Fruit fly (Drosophila melanogaster) whole organism, embryonic: ENCODE results near the gene euc.
A peak's percentile ranks its signal among the peaks of the same experiment; 100 is the strongest.

ENCODE experiments used
- Abd-B ChIP-seq: fragments of 200-800 bp; sonication (Bioruptor generic); optimal IDR thresholded peaks from 2 replicates; lab custom pipeline; 2018; ENCODE audit warnings: missing biosample characterization, mild to moderate bottlenecking, missing genetic modification characterization, moderate library complexity
- B-H2 ChIP-seq: fragments of 200-800 bp; sonication (Bioruptor generic); optimal IDR thresholded peaks from 2 replicates; lab custom pipeline; 2018; ENCODE audit warnings: missing biosample characterization, mild to moderate bottlenecking, missing genetic modification characterization
- CG11247 ChIP-seq: fragments of 200-800 bp; sonication (Bioruptor generic); IDR thresholded peaks from 2 replicates; pipeline ENCODE4 v1.3.6; 2022; ENCODE audit warnings: missing biosample characterization, missing genetic modification characterization
- CG11456 ChIP-seq: fragments of 200-800 bp; sonication (Bioruptor generic); IDR thresholded peaks from 3 replicates; pipeline ENCODE4 v1.3.6; 2022; ENCODE audit warnings: missing biosample characterization, missing genetic modification characterization
- CG12391 ChIP-seq: fragments of 200-800 bp; sonication (Bioruptor generic); optimal IDR thresholded peaks from 3 replicates; lab custom pipeline; 2018; ENCODE audit warnings: missing biosample characterization, mild to moderate bottlenecking, missing genetic modification characterization, moderate library complexity
- CG13624 ChIP-seq: fragments of 200-800 bp; sonication (Bioruptor generic); optimal IDR thresholded peaks from 2 replicates; lab custom pipeline; 2016; ENCODE audit warnings: missing biosample characterization, missing genetic modification characterization
- CG14860 ChIP-seq: fragments of 200-800 bp; sonication (Bioruptor generic); IDR thresholded peaks from 3 replicates; pipeline ENCODE4 v1.3.6; 2022; ENCODE audit warnings: missing biosample characterization, missing genetic modification characterization; ENCODE audit not compliant: partially characterized antibody
- CG1603 ChIP-seq: fragments of 200-800 bp; sonication (Bioruptor generic); optimal IDR thresholded peaks from 2 replicates; lab custom pipeline; 2019; ENCODE audit warnings: missing biosample characterization, mild to moderate bottlenecking, missing genetic modification characterization, moderate library complexity
- CG17568 ChIP-seq: fragments of 200-800 bp; sonication (Bioruptor generic); optimal IDR thresholded peaks from 2 replicates; lab custom pipeline; 2018; ENCODE audit warnings: missing biosample characterization, mild to moderate bottlenecking, missing genetic modification characterization, moderate library complexity
- CG1832 ChIP-seq: fragments of 200-800 bp; sonication (Bioruptor generic); optimal IDR thresholded peaks from 2 replicates; lab custom pipeline; 2017; ENCODE audit warnings: missing biosample characterization, mild to moderate bottlenecking, missing genetic modification characterization, inconsistent platforms
- CG18599 ChIP-seq: fragments of 200-800 bp; sonication (Bioruptor generic); optimal IDR thresholded peaks from 3 replicates; lab custom pipeline; 2017; ENCODE audit warnings: missing biosample characterization, missing genetic modification characterization, mild to moderate bottlenecking, moderate library complexity, missing genetic modification reagents
- CG2120 ChIP-seq: fragments of 200-800 bp; sonication (Bioruptor generic); optimal IDR thresholded peaks from 3 replicates; lab custom pipeline; 2016; ENCODE audit warnings: missing biosample characterization, missing genetic modification characterization
- CG30403 ChIP-seq: fragments of 200-800 bp; sonication (Bioruptor generic); optimal IDR thresholded peaks from 3 replicates; lab custom pipeline; 2016; ENCODE audit warnings: missing biosample characterization, missing genetic modification characterization
- CG34422 ChIP-seq: fragments of 200-800 bp; sonication (Bioruptor generic); IDR thresholded peaks from 3 replicates; pipeline ENCODE4 v1.3.6; 2022; ENCODE audit warnings: missing biosample characterization, missing genetic modification characterization
- CG4617 ChIP-seq: fragments of 200-800 bp; sonication (Bioruptor generic); optimal IDR thresholded peaks from 3 replicates; lab custom pipeline; 2016; ENCODE audit warnings: missing biosample characterization, missing genetic modification characterization, borderline replicate concordance
- CG5180 ChIP-seq: fragments of 200-800 bp; sonication (Bioruptor generic); optimal IDR thresholded peaks from 3 replicates; lab custom pipeline; 2017; ENCODE audit warnings: missing biosample characterization, missing genetic modification characterization, mild to moderate bottlenecking, moderate library complexity, missing genetic modification reagents
- CG6791 ChIP-seq: fragments of 200-800 bp; sonication (Bioruptor generic); IDR thresholded peaks from 3 replicates; pipeline ENCODE4 v1.3.6; 2022; ENCODE audit warnings: missing biosample characterization, missing genetic modification characterization; ENCODE audit not compliant: partially characterized antibody
- CG7928 ChIP-seq: fragments of 200-800 bp; sonication (Bioruptor generic); optimal IDR thresholded peaks from 2 replicates; lab custom pipeline; 2017; ENCODE audit warnings: missing biosample characterization, mild to moderate bottlenecking, missing genetic modification characterization
- CG8089 ChIP-seq: fragments of 200-800 bp; sonication (Bioruptor generic); optimal IDR thresholded peaks from 3 replicates; lab custom pipeline; 2016; ENCODE audit warnings: missing biosample characterization, missing genetic modification characterization
- D ChIP-seq, 2 experiments: fragments of 200-800 bp in 1 of 2; fragments of >200 bp in 1 of 2; sonication (Bioruptor generic) in 1 of 2; optimal IDR thresholded peaks; 2 replicates in 1 of 2; 3 replicates in 1 of 2; lab custom pipeline; 2017; ENCODE audit warnings: mild to moderate bottlenecking in 1 of 2, missing biosample characterization in 1 of 2, missing genetic modification characterization in 1 of 2, missing genetic modification reagents in 1 of 2
- D19A ChIP-seq: fragments of 200-800 bp; optimal IDR thresholded peaks from 3 replicates; lab custom pipeline; 2019; ENCODE audit warnings: missing biosample characterization, mild to moderate bottlenecking, missing genetic modification characterization, moderate library complexity
- Dll ChIP-seq: fragments of 200-800 bp; sonication (Bioruptor generic); IDR thresholded peaks from 4 replicates; pipeline ENCODE4 v1.3.6; 2022; ENCODE audit warnings: missing biosample characterization, missing genetic modification characterization; ENCODE audit not compliant: partially characterized antibody
- Lim3 ChIP-seq: fragments of 200-800 bp; sonication (Bioruptor generic); IDR thresholded peaks from 2 replicates; pipeline ENCODE4 v1.3.6; 2022; ENCODE audit warnings: missing biosample characterization, missing genetic modification characterization
- MESR4 ChIP-seq: fragments of 200-800 bp; sonication (Bioruptor generic); optimal IDR thresholded peaks from 2 replicates; lab custom pipeline; 2018; ENCODE audit warnings: missing biosample characterization, mild to moderate bottlenecking, missing genetic modification characterization, moderate library complexity
- Ptx1 ChIP-seq: fragments of 200-800 bp; sonication (Bioruptor generic); IDR thresholded peaks from 2 replicates; pipeline ENCODE4 v1.3.6; 2022; ENCODE audit warnings: missing biosample characterization, missing genetic modification characterization
- Rfx ChIP-seq: fragments of 200-800 bp; sonication (Bioruptor generic); IDR thresholded peaks from 2 replicates; pipeline ENCODE4 v1.3.6; 2022; ENCODE audit warnings: missing biosample characterization, missing genetic modification characterization
- Ssrp ChIP-seq: fragments of 200-800 bp; sonication (Bioruptor generic); optimal IDR thresholded peaks from 2 replicates; lab custom pipeline; 2018; ENCODE audit warnings: missing biosample characterization, mild to moderate bottlenecking, missing genetic modification characterization, moderate library complexity
- Xrp1 ChIP-seq: fragments of 200-800 bp; sonication (Bioruptor generic); IDR thresholded peaks from 2 replicates; pipeline ENCODE4 v1.3.6; 2022; ENCODE audit warnings: missing biosample characterization, missing genetic modification characterization
- ab ChIP-seq: fragments of 200-800 bp; sonication (Bioruptor generic); optimal IDR thresholded peaks from 2 replicates; lab custom pipeline; 2016; ENCODE audit warnings: missing biosample characterization, missing genetic modification characterization
- ara ChIP-seq: fragments of 200-800 bp; sonication (Bioruptor generic); IDR thresholded peaks from 2 replicates; pipeline ENCODE4 v1.3.6; 2022; ENCODE audit warnings: missing biosample characterization, missing genetic modification characterization
- ato ChIP-seq: fragments of 200-800 bp; sonication (Bioruptor generic); IDR thresholded peaks from 2 replicates; pipeline ENCODE4 v1.3.6; 2022; ENCODE audit warnings: missing biosample characterization, missing genetic modification characterization; ENCODE audit not compliant: partially characterized antibody
- bigmax ChIP-seq: fragments of 200-800 bp; sonication (Bioruptor generic); optimal IDR thresholded peaks from 2 replicates; lab custom pipeline; 2018; ENCODE audit warnings: missing biosample characterization, mild to moderate bottlenecking, missing genetic modification characterization
- chinmo ChIP-seq: fragments of 200-800 bp; sonication (Bioruptor generic); IDR thresholded peaks from 4 replicates; pipeline ENCODE4 v1.3.6; 2022; ENCODE audit warnings: missing biosample characterization, missing genetic modification characterization; ENCODE audit not compliant: partially characterized antibody
- chm ChIP-seq: fragments of 200-800 bp; sonication (Bioruptor generic); IDR thresholded peaks from 2 replicates; pipeline ENCODE4 v1.3.6; 2022; ENCODE audit warnings: missing biosample characterization, missing genetic modification characterization
- ci ChIP-seq: fragments of 200-800 bp; sonication (Bioruptor generic); IDR thresholded peaks from 3 replicates; pipeline ENCODE4 v1.3.6; 2022; ENCODE audit warnings: missing biosample characterization, missing genetic modification characterization
- danr ChIP-seq: fragments of 200-800 bp; sonication (Bioruptor generic); IDR thresholded peaks from 2 replicates; pipeline ENCODE4 v1.3.6; 2022; ENCODE audit warnings: missing biosample characterization, missing genetic modification characterization
- dimm ChIP-seq: fragments of 200-800 bp; sonication (Bioruptor generic); IDR thresholded peaks from 2 replicates; pipeline ENCODE4 v1.3.6; 2022; ENCODE audit warnings: missing biosample characterization, missing genetic modification characterization
- jing ChIP-seq: fragments of 200-800 bp; sonication (Bioruptor generic); optimal IDR thresholded peaks from 2 replicates; lab custom pipeline; 2018; ENCODE audit warnings: missing biosample characterization, mild to moderate bottlenecking, missing genetic modification characterization
- jumu ChIP-seq: fragments of 200-800 bp; sonication (Bioruptor generic); optimal IDR thresholded peaks from 3 replicates; lab custom pipeline; 2016; ENCODE audit warnings: missing biosample characterization, missing genetic modification characterization
- nerfin-1 ChIP-seq: fragments of 200-800 bp; sonication (Bioruptor generic); optimal IDR thresholded peaks from 3 replicates; lab custom pipeline; 2019; ENCODE audit warnings: missing biosample characterization, mild to moderate bottlenecking, missing genetic modification characterization, moderate library complexity
- nom ChIP-seq: fragments of 200-800 bp; sonication (Bioruptor generic); optimal IDR thresholded peaks from 2 replicates; lab custom pipeline; 2017; ENCODE audit warnings: missing biosample characterization, missing genetic modification characterization, mild to moderate bottlenecking, moderate library complexity, missing genetic modification reagents
- org-1 ChIP-seq: fragments of 200-800 bp; sonication (Bioruptor generic); optimal IDR thresholded peaks from 2 replicates; lab custom pipeline; 2017; ENCODE audit warnings: missing biosample characterization, missing genetic modification characterization
- peb ChIP-seq: fragments of 200-800 bp; sonication (Bioruptor generic); IDR thresholded peaks from 2 replicates; pipeline ENCODE4 v1.3.6; 2022; ENCODE audit warnings: missing biosample characterization, missing genetic modification characterization
- row ChIP-seq: fragments of 200-800 bp; sonication (Bioruptor generic); IDR thresholded peaks from 3 replicates; pipeline ENCODE4 v1.3.6; 2022; ENCODE audit warnings: missing biosample characterization, missing genetic modification characterization
- slou ChIP-seq: fragments of 200-800 bp; sonication (Bioruptor generic); optimal IDR thresholded peaks from 3 replicates; lab custom pipeline; 2016; ENCODE audit warnings: missing biosample characterization, missing genetic modification characterization
- tll ChIP-seq, 2 experiments: fragments of 200-800 bp in 1 of 2; fragments of >200 bp in 1 of 2; sonication (Bioruptor generic) in 1 of 2; optimal IDR thresholded peaks; 2 replicates each; lab custom pipeline; 2017 to 2019; ENCODE audit warnings: missing biosample characterization in 2 of 2, missing genetic modification characterization in 2 of 2, mild to moderate bottlenecking in 1 of 2, moderate library complexity in 1 of 2
- wdn ChIP-seq: fragments of 200-800 bp; sonication (Bioruptor generic); IDR thresholded peaks from 2 replicates; pipeline ENCODE4 v1.3.6; 2022; ENCODE audit warnings: missing biosample characterization, missing genetic modification characterization
- wek ChIP-seq: fragments of 200-800 bp; sonication (Bioruptor generic); optimal IDR thresholded peaks from 3 replicates; lab custom pipeline; 2018; ENCODE audit warnings: missing biosample characterization, mild to moderate bottlenecking, missing genetic modification characterization, moderate library complexity

euc gene

dm6 chr3R:18928346-18928917, 50.2 kb downstream of the euc start, which contains the start of gene Mpc1:
Mpc1 (minus strand) TSS chr3R:18928659.
- TF ChIP-seq ci, result peak; percentile 37; the same call in 1 of the 3 replicates
- TF ChIP-seq wdn (GFP tag; lab: Robert Waterston, UW), result no peak
- peak; percentile 19 for TF ChIP-seq CG1603
- no peak for TF ChIP-seq peb (GFP tag; lab: Robert Waterston, UW)
- peak; percentile 84 for TF ChIP-seq CG6791 (GFP tag; lab: Robert Waterston, UW)
- TF ChIP-seq Abd-B (GFP tag; lab: Kevin White, UChicago), result no peak
- peak in 1 of 2 experiments; percentile 20 for TF ChIP-seq tll (GFP tag; optimal IDR thresholded peaks at IDR 0.05; lab: Kevin White, UChicago)
- TF ChIP-seq CG30403 (GFP tag; lab: Kevin White, UChicago), result no peak
- no peak for TF ChIP-seq jumu (GFP tag; lab: Kevin White, UChicago)
- peak; percentile 61 for TF ChIP-seq Xrp1 (GFP tag; lab: Robert Waterston, UW)
- TF ChIP-seq org-1 (GFP tag; lab: Kevin White, UChicago), result no peak
- TF ChIP-seq Ssrp (tag; lab: Kevin White, UChicago), result no peak
- peak; percentile 5 for TF ChIP-seq B-H2 (GFP tag; lab: Kevin White, UChicago)
- no peak for TF ChIP-seq D (optimal IDR thresholded peaks at IDR 0.05; lab: Kevin White, UChicago)
- no peak for TF ChIP-seq D (GFP tag; optimal IDR thresholded peaks at IDR 0.05; lab: Kevin White, UChicago)
- TF ChIP-seq nom (GFP tag; lab: Kevin White, UChicago), result peak; percentile 5
- peak; percentile 22 for TF ChIP-seq CG4617 (GFP tag; lab: Kevin White, UChicago)
- peak; percentile 0 for TF ChIP-seq D19A (tag; lab: Kevin White, UChicago)
- TF ChIP-seq CG1832, result no peak
- no peak for TF ChIP-seq slou
- no peak for TF ChIP-seq dimm
- no peak for TF ChIP-seq nerfin-1 (tag; lab: Kevin White, UChicago)
- TF ChIP-seq row (GFP tag; lab: Robert Waterston, UW), result peak; percentile 86
- TF ChIP-seq Lim3 (GFP tag; lab: Robert Waterston, UW), result no peak
- TF ChIP-seq CG7928 (GFP tag; lab: Kevin White, UChicago), result no peak
- peak; percentile 81; the same call in 3 of the 4 replicates for TF ChIP-seq Dll (GFP tag; lab: Robert Waterston, UW)
- peak; percentile 60; the same call in 2 of the 3 replicates for TF ChIP-seq CG14860 (GFP tag; lab: Robert Waterston, UW)
- TF ChIP-seq CG11456 (GFP tag; lab: Robert Waterston, UW), result 0 out of 3 replicates have a peak, but pooled peaks have one; percentile 54
- peak; percentile 70 for TF ChIP-seq Rfx
- peak; percentile 56; the same call in 1 of the 4 replicates for TF ChIP-seq chinmo
- peak; percentile 1 for TF ChIP-seq CG13624 (GFP tag; lab: Kevin White, UChicago)
- TF ChIP-seq wek, result peak; percentile 2
- peak; percentile 91 for TF ChIP-seq bigmax
- TF ChIP-seq jing (GFP tag; lab: Kevin White, UChicago), result no peak
- TF ChIP-seq CG18599, result peak; percentile 17
- peak; percentile 39 for TF ChIP-seq CG17568 (GFP tag; lab: Kevin White, UChicago)
- peak; percentile 57 for TF ChIP-seq CG12391 (tag; lab: Kevin White, UChicago)
- TF ChIP-seq CG11247 (GFP tag; lab: Robert Waterston, UW), result no peak; the same call in 1 of the 2 replicates
- TF ChIP-seq CG8089 (GFP tag; lab: Kevin White, UChicago), result no peak
- TF ChIP-seq ato, result peak; percentile 69
- TF ChIP-seq ab (GFP tag; lab: Kevin White, UChicago), result no peak
- no peak for TF ChIP-seq CG5180 (GFP tag; lab: Kevin White, UChicago)
- no peak for TF ChIP-seq Ptx1 (GFP tag; lab: Robert Waterston, UW)
- peak; percentile 80; the same call in 1 of the 3 replicates for TF ChIP-seq CG34422 (GFP tag; lab: Robert Waterston, UW)
- peak; percentile 93 for TF ChIP-seq MESR4 (GFP tag; lab: Kevin White, UChicago)
- TF ChIP-seq CG2120, result peak; percentile 30
- no peak for TF ChIP-seq ara (GFP tag; lab: Robert Waterston, UW)
- no peak for TF ChIP-seq danr (GFP tag; lab: Robert Waterston, UW)
- no peak for TF ChIP-seq chm (GFP tag; lab: Robert Waterston, UW)
